Fruit fly (Drosophila melanogaster) whole organism, embryonic: ENCODE data around the gene CG13081.
A peak's percentile ranks its signal among the peaks of the same experiment; 100 is the strongest.

Experiments used
- BtbVII ChIP-seq: fragments of 200-800 bp; sonication (Bioruptor generic); optimal IDR thresholded peaks from 3 replicates; lab custom pipeline; 2017; ENCODE audit warnings: missing biosample characterization, mild to moderate bottlenecking, missing genetic modification characterization
- CG10267 ChIP-seq: fragments of 200-800 bp; sonication (Bioruptor generic); optimal IDR thresholded peaks from 2 replicates; lab custom pipeline; 2018; ENCODE audit warnings: missing biosample characterization, mild to moderate bottlenecking, missing genetic modification characterization, moderate library complexity
- CG11723 ChIP-seq: fragments of 200-800 bp; sonication (Bioruptor generic); optimal IDR thresholded peaks from 2 replicates; lab custom pipeline; 2017; ENCODE audit warnings: missing biosample characterization, mild to moderate bottlenecking, missing genetic modification characterization
- CG13775 ChIP-seq: fragments of 200-800 bp; sonication (Bioruptor generic); optimal IDR thresholded peaks from 3 replicates; lab custom pipeline; 2017; ENCODE audit warnings: missing biosample characterization, mild to moderate bottlenecking, missing genetic modification characterization
- CG17385 ChIP-seq: fragments of 200-800 bp; sonication (Bioruptor generic); optimal IDR thresholded peaks from 3 replicates; lab custom pipeline; 2018; ENCODE audit warnings: missing biosample characterization, mild to moderate bottlenecking, missing genetic modification characterization
- CG17802 ChIP-seq: fragments of 200-800 bp; sonication (Bioruptor generic); optimal IDR thresholded peaks from 2 replicates; lab custom pipeline; 2018; ENCODE audit warnings: missing biosample characterization, mild to moderate bottlenecking, missing genetic modification characterization, moderate library complexity
- CG31441 ChIP-seq: fragments of 200-800 bp; sonication (Bioruptor generic); IDR thresholded peaks from 2 replicates; pipeline ENCODE4 v1.3.6; 2022; ENCODE audit warnings: missing biosample characterization, missing genetic modification characterization
- CG33213 ChIP-seq: fragments of 200-800 bp; sonication (Bioruptor generic); optimal IDR thresholded peaks from 3 replicates; lab custom pipeline; 2016; ENCODE audit warnings: missing biosample characterization, missing genetic modification characterization
- CG33557 ChIP-seq: fragments of 200-800 bp; sonication (Bioruptor generic); optimal IDR thresholded peaks from 2 replicates; lab custom pipeline; 2019; ENCODE audit warnings: missing biosample characterization, mild to moderate bottlenecking, missing genetic modification characterization, moderate library complexity
- CG3407 ChIP-seq: fragments of 200-800 bp; sonication (Bioruptor generic); optimal IDR thresholded peaks from 2 replicates; lab custom pipeline; 2018; ENCODE audit warnings: missing biosample characterization, mild to moderate bottlenecking, missing genetic modification characterization
- CG3995 ChIP-seq: fragments of 200-800 bp; sonication (Bioruptor generic); optimal IDR thresholded peaks from 3 replicates; lab custom pipeline; 2016; ENCODE audit warnings: missing biosample characterization, missing genetic modification characterization
- CG4820 ChIP-seq: fragments of 200-800 bp; sonication (Bioruptor generic); optimal IDR thresholded peaks from 3 replicates; lab custom pipeline; 2016; ENCODE audit warnings: missing biosample characterization, missing genetic modification characterization
- CG4854 ChIP-seq: fragments of 200-800 bp; sonication (Bioruptor generic); optimal IDR thresholded peaks from 2 replicates; lab custom pipeline; 2016; ENCODE audit warnings: missing biosample characterization, missing genetic modification characterization, inconsistent platforms
- CG6654 ChIP-seq: fragments of 200-800 bp; sonication (Bioruptor generic); optimal IDR thresholded peaks from 2 replicates; lab custom pipeline; 2017; ENCODE audit warnings: missing biosample characterization, mild to moderate bottlenecking, missing genetic modification characterization
- CG7357 ChIP-seq: fragments of 200-800 bp; sonication (Bioruptor generic); IDR thresholded peaks from 3 replicates; pipeline ENCODE4 v1.3.6; 2022; ENCODE audit warnings: missing biosample characterization, missing genetic modification characterization
- CG8290 ChIP-seq, 3 experiments: fragments of 200-800 bp; sonication (Bioruptor generic); optimal IDR thresholded peaks; 2 replicates each; lab custom pipeline; 2016 to 2019; ENCODE audit warnings: missing biosample characterization in 3 of 3, missing genetic modification characterization in 3 of 3, mild to moderate bottlenecking in 2 of 3, moderate library complexity in 1 of 3
- CG9932 ChIP-seq: fragments of 200-800 bp; sonication (Bioruptor generic); IDR thresholded peaks from 2 replicates; pipeline ENCODE4 v1.3.6; 2022; ENCODE audit warnings: missing biosample characterization, missing genetic modification characterization
- D ChIP-seq, 2 experiments: fragments of 200-800 bp in 1 of 2; fragments of >200 bp in 1 of 2; sonication (Bioruptor generic) in 1 of 2; optimal IDR thresholded peaks; 2 replicates in 1 of 2; 3 replicates in 1 of 2; lab custom pipeline; 2017; ENCODE audit warnings: mild to moderate bottlenecking in 1 of 2, missing biosample characterization in 1 of 2, missing genetic modification characterization in 1 of 2, missing genetic modification reagents in 1 of 2
- Dref ChIP-seq: fragments of 200-800 bp; sonication (Bioruptor generic); IDR thresholded peaks from 2 replicates; pipeline ENCODE4 v1.3.6; 2022; ENCODE audit warnings: missing biosample characterization, missing genetic modification characterization
- Drgx ChIP-seq: fragments of 200-800 bp; sonication (Bioruptor generic); IDR thresholded peaks from 2 replicates; pipeline ENCODE4 v1.3.6; 2022; ENCODE audit warnings: missing biosample characterization, missing genetic modification characterization
- H15 ChIP-seq: fragments of 200-800 bp; sonication (Bioruptor generic); IDR thresholded peaks from 3 replicates; pipeline ENCODE4 v1.3.6; 2022; ENCODE audit warnings: missing biosample characterization, missing genetic modification characterization
- HLH54F ChIP-seq: fragments of 200-800 bp; sonication (Bioruptor generic); optimal IDR thresholded peaks from 3 replicates; lab custom pipeline; 2016; ENCODE audit warnings: missing biosample characterization, missing genetic modification characterization
- Hr51 ChIP-seq, 2 experiments: fragments of 200-800 bp; sonication (Bioruptor generic); optimal IDR thresholded peaks; 2 replicates in 1 of 2; 3 replicates in 1 of 2; lab custom pipeline; 2016 to 2018; ENCODE audit warnings: missing biosample characterization in 2 of 2, missing genetic modification characterization in 2 of 2, mild to moderate bottlenecking in 1 of 2, moderate library complexity in 1 of 2
- Jarid2 ChIP-seq: fragments of 200-800 bp; sonication (Bioruptor generic); optimal IDR thresholded peaks from 3 replicates; lab custom pipeline; 2017; ENCODE audit warnings: mild to moderate bottlenecking, missing biosample characterization, missing genetic modification reagents, missing genetic modification characterization
- Kr ChIP-seq: fragments of 200-800 bp; sonication (Bioruptor generic); optimal IDR thresholded peaks from 2 replicates; lab custom pipeline; 2017; ENCODE audit warnings: missing biosample characterization, mild to moderate bottlenecking, missing genetic modification characterization
- Lpt ChIP-seq: fragments of >200 bp; optimal IDR thresholded peaks from 2 replicates; lab custom pipeline; 2018; ENCODE audit warnings: missing biosample characterization, missing genetic modification characterization
- Meics ChIP-seq: fragments of 200-800 bp; sonication (Bioruptor generic); optimal IDR thresholded peaks from 2 replicates; lab custom pipeline; 2017; ENCODE audit warnings: missing biosample characterization, mild to moderate bottlenecking, missing genetic modification characterization
- Oli ChIP-seq: fragments of 200-800 bp; sonication (Bioruptor generic); optimal IDR thresholded peaks from 2 replicates; lab custom pipeline; 2018; ENCODE audit warnings: missing biosample characterization, mild to moderate bottlenecking, missing genetic modification characterization, moderate library complexity
- Rfx ChIP-seq: fragments of 200-800 bp; sonication (Bioruptor generic); IDR thresholded peaks from 2 replicates; pipeline ENCODE4 v1.3.6; 2022; ENCODE audit warnings: missing biosample characterization, missing genetic modification characterization
- Tbp ChIP-seq: fragments of >200 bp; optimal IDR thresholded peaks from 2 replicates; lab custom pipeline; 2018; ENCODE audit warnings: missing biosample characterization, missing genetic modification characterization
- al ChIP-seq: fragments of 200-800 bp; sonication (Bioruptor generic); IDR thresholded peaks from 2 replicates; pipeline ENCODE4 v1.3.6; 2022; ENCODE audit warnings: missing biosample characterization, missing genetic modification characterization
- bcd ChIP-seq: fragments of 200-800 bp; sonication (Bioruptor generic); optimal IDR thresholded peaks from 2 replicates; lab custom pipeline; 2017; ENCODE audit warnings: missing biosample characterization, mild to moderate bottlenecking, missing genetic modification characterization
- cad ChIP-seq: fragments of >200 bp; optimal IDR thresholded peaks from 2 replicates; lab custom pipeline; 2017; ENCODE audit warnings: missing biosample characterization, missing genetic modification characterization
- cas ChIP-seq: fragments of 200-800 bp; sonication (Bioruptor generic); IDR thresholded peaks from 2 replicates; pipeline ENCODE4 v1.3.6; 2022; ENCODE audit warnings: missing biosample characterization, missing genetic modification characterization
- caup ChIP-seq: fragments of 200-800 bp; sonication (Bioruptor generic); optimal IDR thresholded peaks from 3 replicates; lab custom pipeline; 2017; ENCODE audit warnings: missing biosample characterization, mild to moderate bottlenecking, missing genetic modification characterization, moderate library complexity; ENCODE audit not compliant: severe bottlenecking
- chif ChIP-seq, 2 experiments: fragments of 200-800 bp; sonication (Bioruptor generic); optimal IDR thresholded peaks; 3 replicates each; lab custom pipeline; 2016; ENCODE audit warnings: missing biosample characterization in 2 of 2, missing genetic modification characterization in 2 of 2
- chm ChIP-seq: fragments of 200-800 bp; sonication (Bioruptor generic); IDR thresholded peaks from 2 replicates; pipeline ENCODE4 v1.3.6; 2022; ENCODE audit warnings: missing biosample characterization, missing genetic modification characterization
- dmrt11E ChIP-seq: fragments of 200-800 bp; sonication (Bioruptor generic); optimal IDR thresholded peaks from 3 replicates; lab custom pipeline; 2018; ENCODE audit warnings: missing biosample characterization, mild to moderate bottlenecking, missing genetic modification characterization, moderate library complexity
- esg ChIP-seq: fragments of 200-800 bp; sonication (Bioruptor generic); conservative IDR thresholded peaks from 2 replicates; pipeline ENCODE4 v1.3.6; 2022; ENCODE audit warnings: missing biosample characterization, missing genetic modification characterization
- ewg ChIP-seq: fragments of 200-800 bp; sonication (Bioruptor generic); optimal IDR thresholded peaks from 3 replicates; lab custom pipeline; 2017; ENCODE audit warnings: mild to moderate bottlenecking, missing biosample characterization, missing genetic modification reagents, missing genetic modification characterization
- eyg ChIP-seq: fragments of 200-800 bp; sonication (Bioruptor generic); optimal IDR thresholded peaks from 3 replicates; lab custom pipeline; 2016; ENCODE audit warnings: missing biosample characterization, missing genetic modification characterization
- fd64A ChIP-seq: fragments of 200-800 bp; sonication (Bioruptor generic); optimal IDR thresholded peaks from 3 replicates; lab custom pipeline; 2018; ENCODE audit warnings: missing biosample characterization, mild to moderate bottlenecking, missing genetic modification characterization
- ftz-f1 ChIP-seq: fragments of 200-800 bp; sonication (Bioruptor generic); optimal IDR thresholded peaks from 2 replicates; lab custom pipeline; 2016; ENCODE audit warnings: missing biosample characterization, missing genetic modification characterization
- fu2 ChIP-seq: fragments of 200-800 bp; sonication (Bioruptor generic); optimal IDR thresholded peaks from 2 replicates; lab custom pipeline; 2016; ENCODE audit warnings: missing biosample characterization, missing genetic modification characterization
- kni ChIP-seq: fragments of 200-800 bp; sonication (Bioruptor generic); optimal IDR thresholded peaks from 3 replicates; lab custom pipeline; 2017; ENCODE audit warnings: mild to moderate bottlenecking, missing biosample characterization, missing genetic modification reagents, missing genetic modification characterization
- lab ChIP-seq: fragments of 200-800 bp; sonication (Bioruptor generic); optimal IDR thresholded peaks from 3 replicates; lab custom pipeline; 2017; ENCODE audit warnings: missing biosample characterization, missing genetic modification characterization, mild to moderate bottlenecking, moderate library complexity, missing genetic modification reagents
- trem ChIP-seq: fragments of 200-800 bp; optimal IDR thresholded peaks from 3 replicates; lab custom pipeline; 2019; ENCODE audit warnings: missing biosample characterization, mild to moderate bottlenecking, missing genetic modification characterization, moderate library complexity
- unc-4 ChIP-seq: fragments of 200-800 bp; sonication (Bioruptor generic); IDR thresholded peaks from 2 replicates; pipeline ENCODE4 v1.3.6; 2022; ENCODE audit warnings: missing biosample characterization, missing genetic modification characterization; ENCODE audit not compliant: partially characterized antibody
- zfh1 ChIP-seq: fragments of 200-800 bp; sonication (Bioruptor generic); IDR thresholded peaks from 3 replicates; pipeline ENCODE4 v1.3.6; 2022; ENCODE audit warnings: missing biosample characterization, missing genetic modification characterization

The CG13081 gene

DNA sequence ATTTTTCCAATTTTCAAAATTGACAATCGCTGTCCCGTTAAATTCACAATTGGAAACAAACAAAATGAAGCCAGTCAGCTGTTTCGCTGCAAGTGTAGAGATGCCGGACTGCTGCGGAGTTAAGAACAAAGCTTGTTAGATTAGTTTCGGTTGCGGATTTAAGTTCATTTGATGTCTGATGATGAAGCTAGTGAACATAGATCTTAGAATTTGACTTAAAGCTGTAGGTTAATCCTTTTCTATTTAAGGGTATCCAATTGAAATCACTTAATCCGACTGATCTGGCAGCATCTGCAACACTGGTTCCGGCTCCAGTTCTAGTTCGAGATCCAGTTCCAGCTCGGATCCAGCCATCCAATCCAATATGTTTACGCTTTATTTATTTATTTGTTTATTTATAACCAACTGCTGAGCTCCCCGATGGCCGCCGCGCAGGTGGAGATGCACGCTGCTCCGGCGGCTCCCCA, 43.6 kb downstream of the CG13081 start, which contains the start of the genes PCNA2 and CG10366 (continued):
- TF ChIP-seq Tbp (no peak), Hr51 (GFP tag; optimal IDR thresholded peaks at IDR 0.05; lab: Kevin White, UChicago) (peak; percentile 49 to 56), CG4854 (GFP tag; lab: Kevin White, UChicago) (peak; percentile 52), cas (GFP tag; lab: Robert Waterston, UW) (no peak), BtbVII (GFP tag; lab: Kevin White, UChicago) (peak; percentile 14), Rfx (peak; percentile 79), CG4820 (peak; percentile 66), HLH54F (GFP tag; lab: Kevin White, UChicago) (peak; percentile 74), D (optimal IDR thresholded peaks at IDR 0.05; lab: Kevin White, UChicago) (no peak), D (GFP tag; optimal IDR thresholded peaks at IDR 0.05; lab: Kevin White, UChicago) (peak; percentile 29), chm (GFP tag; lab: Robert Waterston, UW) (no peak), Lpt (GFP tag; lab: Kevin White, UChicago) (no peak), CG33213 (GFP tag; lab: Kevin White, UChicago) (peak; percentile 89), CG13775 (GFP tag; lab: Kevin White, UChicago) (peak; percentile 78), CG31441 (GFP tag; lab: Robert Waterston, UW) (peak; percentile 54), esg (GFP tag; lab: Robert Waterston, UW) (peak; percentile 45; the same call in 1 of the 2 replicates), fd64A (GFP tag; lab: Kevin White, UChicago) (peak; percentile 14), CG8290 (GFP tag; optimal IDR thresholded peaks at IDR 0.05; lab: Kevin White, UChicago) (peak; percentile 78), CG8290 (tag; optimal IDR thresholded peaks at IDR 0.05; lab: Kevin White, UChicago) (peak; percentile 60 to 76), cad (no peak), Jarid2 (GFP tag; lab: Kevin White, UChicago) (no peak), lab (peak; percentile 69), chif (GFP tag; optimal IDR thresholded peaks at IDR 0.05; lab: Kevin White, UChicago) (peak; percentile 50 to 61), Kr (no peak), bcd (GFP tag; lab: Kevin White, UChicago) (peak; percentile 58), CG10267 (tag; lab: Kevin White, UChicago) (peak; percentile 67), ewg (peak; percentile 47), Dref (GFP tag; lab: Robert Waterston, UW) (no peak), fu2 (GFP tag; lab: Kevin White, UChicago) (peak; percentile 74), CG17802 (tag; lab: Kevin White, UChicago) (peak; percentile 13), kni (GFP tag; lab: Kevin White, UChicago) (peak; percentile 42), Drgx (GFP tag; lab: Robert Waterston, UW) (no peak), al (peak; percentile 43; the same call in 1 of the 2 replicates), trem (tag; lab: Kevin White, UChicago) (peak; percentile 88), unc-4 (peak; percentile 41; the same call in 1 of the 2 replicates), ftz-f1 (GFP tag; lab: Kevin White, UChicago) (peak; percentile 60), Oli (peak; percentile 28), CG6654 (GFP tag; lab: Kevin White, UChicago) (no peak), dmrt11E (tag; lab: Kevin White, UChicago) (peak; percentile 62), zfh1 (peak; percentile 70; the same call in 2 of the 3 replicates), caup (peak; percentile 35), eyg (GFP tag; lab: Kevin White, UChicago) (no peak), CG7357 (GFP tag; lab: Robert Waterston, UW) (no peak), CG33557 (GFP tag; lab: Kevin White, UChicago) (peak; percentile 58), CG17385 (peak; percentile 44), CG11723 (GFP tag; lab: Kevin White, UChicago) (peak; percentile 4), CG9932 (GFP tag; lab: Robert Waterston, UW) (peak; percentile 67), CG3995 (GFP tag; lab: Kevin White, UChicago) (peak; percentile 65), Meics (GFP tag; lab: Kevin White, UChicago) (peak; percentile 56), H15 (GFP tag; lab: Robert Waterston, UW) (no peak), CG3407 (GFP tag; lab: Kevin White, UChicago) (peak; percentile 24)
